Worm (Caenorhabditis elegans): Measurements from ENCODE around the gene alh-4.

DNA sequence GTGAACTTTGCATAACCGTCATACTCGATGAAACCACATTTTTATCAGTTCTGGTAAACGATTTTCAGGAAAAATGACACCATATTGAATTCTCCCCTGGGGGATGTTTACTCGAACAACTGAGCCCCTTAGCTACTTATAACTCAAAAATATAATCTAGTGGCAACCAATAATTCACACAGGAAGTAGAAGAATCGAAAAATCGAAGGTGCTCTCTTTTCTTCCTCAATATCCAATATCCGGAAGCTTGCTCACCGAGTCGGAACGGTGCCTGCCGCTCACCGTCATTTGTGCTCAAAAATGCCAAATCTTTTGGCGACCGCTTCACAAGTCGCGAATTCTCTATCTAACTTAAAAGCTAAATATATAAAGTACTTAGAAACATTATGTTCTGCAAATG is 12.3 kb upstream of the alh-4 start, which contains the start of gene T05H4.3:
- TF ChIP-seq skn-1 (tag; optimal IDR thresholded peaks at IDR 0.05) (no peak), unc-62 (GFP tag; optimal IDR thresholded peaks at IDR 0.05) (no peak), nhr-237 (tag; optimal IDR thresholded peaks at IDR 0.05) (no peak), nhr-23 (tag; optimal IDR thresholded peaks at IDR 0.05) (no peak), nhr-12 (tag; optimal IDR thresholded peaks at IDR 0.05) (no peak), unc-39 (tag; optimal IDR thresholded peaks at IDR 0.05) (no peak), dmd-4 (tag; optimal IDR thresholded peaks at IDR 0.05) (no peak)
